Worm (Caenorhabditis elegans) whole organism, L1 larva: Measurements from ENCODE around the gene arrd-15.

Source experiments
- C04F5.9 ChIP-seq: sonication (generic microtip); optimal IDR thresholded peaks from 2 replicates; lab custom pipeline; 2016; ENCODE audit warnings: missing genetic modification characterization, missing compliant biosample characterization
- C16A3.4 ChIP-seq: fragments of 150-350 bp; optimal IDR thresholded peaks from 2 replicates; lab custom pipeline; 2014; ENCODE audit warnings: missing biosample characterization, missing genetic modification characterization
- C34B4.2 ChIP-seq: sonication (generic microtip); optimal IDR thresholded peaks from 2 replicates; lab custom pipeline; 2017; ENCODE audit warnings: mild to moderate bottlenecking, missing genetic modification characterization, missing compliant biosample characterization
- alr-1 ChIP-seq: fragments of 200-800 bp; sonication (Bioruptor generic); optimal IDR thresholded peaks from 2 replicates; lab custom pipeline; 2018; ENCODE audit warnings: borderline replicate concordance, mild to moderate bottlenecking, missing genetic modification characterization, missing compliant biosample characterization
- ama-1 ChIP-seq: fragments of 150-350 bp; optimal IDR thresholded peaks from 2 replicates; lab custom pipeline; 2014
- blmp-1 ChIP-seq: fragments of 150-350 bp; optimal IDR thresholded peaks from 2 replicates; lab custom pipeline; 2014; ENCODE audit warnings: missing biosample characterization, missing genetic modification characterization
- ceh-8 ChIP-seq: fragments of 200-800 bp; sonication (Bioruptor generic); optimal IDR thresholded peaks from 2 replicates; lab custom pipeline; 2018; ENCODE audit warnings: mild to moderate bottlenecking, missing genetic modification characterization, moderate library complexity, missing compliant biosample characterization
- ceh-82 ChIP-seq, 3 experiments: fragments of 150-350 bp in 1 of 3; sonication (generic microtip) in 2 of 3; optimal IDR thresholded peaks; 2 replicates each; lab custom pipeline; 2014 to 2017; ENCODE audit warnings: missing biosample characterization in 3 of 3, missing genetic modification characterization in 3 of 3
- ceh-88 ChIP-seq: fragments of 200-800 bp; sonication (Bioruptor generic); IDR thresholded peaks from 2 replicates; pipeline ENCODE4 v1.3.6; 2022; ENCODE audit warnings: missing genetic modification characterization, missing compliant biosample characterization
- ceh-90 ChIP-seq: sonication (generic microtip); optimal IDR thresholded peaks from 2 replicates; lab custom pipeline; 2016; ENCODE audit warnings: missing genetic modification characterization, missing compliant biosample characterization
- dsc-1 ChIP-seq: sonication (generic microtip); optimal IDR thresholded peaks from 2 replicates; lab custom pipeline; 2016; ENCODE audit warnings: mild to moderate bottlenecking, missing genetic modification characterization, missing compliant biosample characterization
- efl-3 ChIP-seq: fragments of 200-800 bp; sonication (Bioruptor generic); optimal IDR thresholded peaks from 2 replicates; lab custom pipeline; 2018; ENCODE audit warnings: mild to moderate bottlenecking, missing genetic modification characterization, missing compliant biosample characterization
- egl-13 ChIP-seq: sonication (generic microtip); optimal IDR thresholded peaks from 2 replicates; lab custom pipeline; 2016; ENCODE audit warnings: missing genotype, missing genetic modification reagents, missing genetic modification characterization, missing compliant biosample characterization
- elt-3 ChIP-seq, 6 experiments: fragments of 150-350 bp in 1 of 6; sonication (generic microtip); optimal IDR thresholded peaks; 2 replicates each; lab custom pipeline; 2017 to 2018; ENCODE audit warnings: missing biosample characterization in 6 of 6, missing genetic modification characterization in 6 of 6, inconsistent platforms in 1 of 6
- fkh-4 ChIP-seq: sonication (generic microtip); optimal IDR thresholded peaks from 2 replicates; lab custom pipeline; 2016; ENCODE audit warnings: missing compliant biosample characterization, missing genetic modification characterization, borderline replicate concordance
- fkh-8 ChIP-seq: sonication (generic microtip); optimal IDR thresholded peaks from 2 replicates; lab custom pipeline; 2016; ENCODE audit warnings: mild to moderate bottlenecking, missing genetic modification characterization, missing compliant biosample characterization
- grh-1 ChIP-seq: fragments of 200-800 bp; sonication (Bioruptor generic); IDR thresholded peaks from 2 replicates; pipeline ENCODE4 v1.3.6; 2022; ENCODE audit warnings: missing genetic modification reagents, missing genetic modification characterization, missing compliant biosample characterization
- hlh-17 ChIP-seq: fragments of 200-800 bp; sonication (Bioruptor generic); optimal IDR thresholded peaks from 2 replicates; lab custom pipeline; 2018; ENCODE audit warnings: missing genetic modification characterization, mild to moderate bottlenecking, missing compliant biosample characterization, moderate library complexity, borderline replicate concordance
- hlh-4 ChIP-seq: sonication (generic microtip); optimal IDR thresholded peaks from 2 replicates; lab custom pipeline; 2016; ENCODE audit warnings: mild to moderate bottlenecking, missing genetic modification characterization, missing compliant biosample characterization
- hpl-2 ChIP-seq: fragments of 150-350 bp; optimal IDR thresholded peaks from 2 replicates; lab custom pipeline; 2014; ENCODE audit warnings: missing biosample characterization, missing genetic modification reagents, missing genetic modification characterization
- jun-1 ChIP-seq: fragments of 150-350 bp; optimal IDR thresholded peaks from 2 replicates; lab custom pipeline; 2014; ENCODE audit warnings: missing biosample characterization, missing genetic modification reagents, missing genetic modification characterization
- lin-14 ChIP-seq: fragments of 200-800 bp; sonication (Bioruptor generic); optimal IDR thresholded peaks from 2 replicates; lab custom pipeline; 2018; ENCODE audit warnings: mild to moderate bottlenecking, missing genetic modification characterization, moderate library complexity, missing compliant biosample characterization
- lin-35 ChIP-seq, 2 experiments: fragments of 150-350 bp; optimal IDR thresholded peaks; 2 replicates each; lab custom pipeline; 2014; ENCODE audit warnings: missing biosample characterization in 2 of 2, missing genetic modification characterization in 2 of 2, missing genetic modification reagents in 2 of 2
- lin-39 ChIP-seq: fragments of 150-350 bp; optimal IDR thresholded peaks from 2 replicates; lab custom pipeline; 2014; ENCODE audit warnings: missing biosample characterization, missing genetic modification reagents, missing genetic modification characterization
- mef-2 ChIP-seq: fragments of 150-350 bp; optimal IDR thresholded peaks from 2 replicates; lab custom pipeline; 2014; ENCODE audit warnings: missing biosample characterization, missing genetic modification characterization
- mep-1 ChIP-seq: fragments of 150-350 bp; optimal IDR thresholded peaks from 2 replicates; lab custom pipeline; 2014; ENCODE audit warnings: missing biosample characterization, missing genetic modification characterization
- nhr-11 ChIP-seq: fragments of 150-350 bp; optimal IDR thresholded peaks from 2 replicates; lab custom pipeline; 2014; ENCODE audit warnings: missing biosample characterization, missing genetic modification characterization
- nhr-19 ChIP-seq: fragments of 200-800 bp; sonication (Bioruptor generic); conservative IDR thresholded peaks from 2 replicates; pipeline ENCODE4 v1.3.6; 2022; ENCODE audit warnings: missing genetic modification characterization, missing compliant biosample characterization
- nhr-20 ChIP-seq: sonication (generic microtip); optimal IDR thresholded peaks from 2 replicates; lab custom pipeline; 2016; ENCODE audit warnings: mild to moderate bottlenecking, missing genetic modification characterization, missing compliant biosample characterization
- nhr-76 ChIP-seq: sonication (generic microtip); optimal IDR thresholded peaks from 2 replicates; lab custom pipeline; 2017; ENCODE audit warnings: missing biosample characterization, missing genetic modification characterization
- nhr-77 ChIP-seq: fragments of 150-350 bp; optimal IDR thresholded peaks from 2 replicates; lab custom pipeline; 2014; ENCODE audit warnings: missing biosample characterization, missing genetic modification characterization
- nhr-84 ChIP-seq: sonication (generic microtip); optimal IDR thresholded peaks from 2 replicates; lab custom pipeline; 2017; ENCODE audit warnings: missing biosample characterization, missing genetic modification characterization
- nhr-85 ChIP-seq: sonication (generic microtip); peaks from one replicate; lab custom pipeline; 2016; ENCODE audit warnings: missing genetic modification characterization, inconsistent platforms, missing compliant biosample characterization
- nhr-90 ChIP-seq: sonication (generic microtip); optimal IDR thresholded peaks from 2 replicates; lab custom pipeline; 2016; ENCODE audit warnings: mild to moderate bottlenecking, missing genetic modification characterization, missing compliant biosample characterization; ENCODE audit not compliant: poor library complexity
- pag-3 ChIP-seq: sonication (generic microtip); optimal IDR thresholded peaks from 2 replicates; lab custom pipeline; 2017; ENCODE audit warnings: missing genetic modification characterization, mild to moderate bottlenecking, missing compliant biosample characterization, antibody characterized with exemption, borderline replicate concordance; ENCODE audit not compliant: insufficient read depth
- pax-3 ChIP-seq: fragments of 200-800 bp; sonication (Bioruptor generic); optimal IDR thresholded peaks from 2 replicates; lab custom pipeline; 2018; ENCODE audit warnings: mild to moderate bottlenecking, missing genetic modification characterization, moderate library complexity, missing compliant biosample characterization
- pqm-1 ChIP-seq: sonication (generic microtip); optimal IDR thresholded peaks from 3 replicates; lab custom pipeline; 2017; ENCODE audit warnings: missing biosample characterization, missing genetic modification characterization
- rnt-1 ChIP-seq: sonication (generic microtip); optimal IDR thresholded peaks from 2 replicates; lab custom pipeline; 2016; ENCODE audit warnings: mild to moderate bottlenecking, missing genetic modification characterization, moderate library complexity, missing compliant biosample characterization
- skn-1 ChIP-seq: fragments of 150-350 bp; optimal IDR thresholded peaks from 2 replicates; lab custom pipeline; 2014; ENCODE audit warnings: missing biosample characterization, missing genetic modification characterization
- snu-23 ChIP-seq: sonication (generic microtip); optimal IDR thresholded peaks from 2 replicates; lab custom pipeline; 2016; ENCODE audit warnings: missing genetic modification characterization, missing compliant biosample characterization
- sox-4 ChIP-seq: sonication (generic microtip); optimal IDR thresholded peaks from 2 replicates; lab custom pipeline; 2016; ENCODE audit warnings: missing genetic modification characterization, missing compliant biosample characterization
- sptf-1 ChIP-seq: fragments of 150-350 bp; optimal IDR thresholded peaks from 2 replicates; lab custom pipeline; 2014; ENCODE audit warnings: missing biosample characterization, missing genetic modification characterization
- sup-37 ChIP-seq: fragments of 200-800 bp; sonication (Bioruptor generic); optimal IDR thresholded peaks from 2 replicates; lab custom pipeline; 2018; ENCODE audit warnings: mild to moderate bottlenecking, missing genetic modification characterization, missing compliant biosample characterization
- swsn-7 ChIP-seq: sonication (generic microtip); optimal IDR thresholded peaks from 2 replicates; lab custom pipeline; 2016; ENCODE audit warnings: missing genetic modification characterization, missing compliant biosample characterization
- unc-130 ChIP-seq: fragments of 150-350 bp; optimal IDR thresholded peaks from 2 replicates; lab custom pipeline; 2017; ENCODE audit warnings: missing biosample characterization, missing genetic modification characterization, inconsistent platforms
- unc-30 ChIP-seq: sonication (generic microtip); optimal IDR thresholded peaks from 2 replicates; lab custom pipeline; 2017; ENCODE audit warnings: missing biosample characterization, missing genetic modification characterization
- unc-98 ChIP-seq: fragments of 200-800 bp; sonication (Bioruptor generic); IDR thresholded peaks from 2 replicates; pipeline ENCODE4 v1.3.6; 2022; ENCODE audit warnings: missing genetic modification characterization, missing compliant biosample characterization
- vab-15 ChIP-seq: sonication (generic microtip); optimal IDR thresholded peaks from 2 replicates; lab custom pipeline; 2017; ENCODE audit warnings: missing genotype, mild to moderate bottlenecking, missing genetic modification characterization, missing compliant biosample characterization
- xbp-1 ChIP-seq: sonication (generic microtip); optimal IDR thresholded peaks from 2 replicates; lab custom pipeline; 2016; ENCODE audit warnings: missing genetic modification characterization, missing compliant biosample characterization
- zag-1 ChIP-seq: fragments of 150-350 bp; optimal IDR thresholded peaks from 2 replicates; lab custom pipeline; 2014; ENCODE audit warnings: missing biosample characterization, missing genetic modification characterization
- ztf-11 ChIP-seq, 2 experiments: sonication (generic microtip); optimal IDR thresholded peaks; 2 replicates each; lab custom pipeline; 2016 to 2017; ENCODE audit warnings: missing genetic modification characterization in 2 of 2, missing biosample characterization in 1 of 2, missing compliant biosample characterization in 1 of 2
- ztf-4 ChIP-seq: fragments of 150-350 bp; optimal IDR thresholded peaks from 2 replicates; lab custom pipeline; 2014; ENCODE audit warnings: missing biosample characterization, missing genetic modification characterization

Gene arrd-15

DNA sequence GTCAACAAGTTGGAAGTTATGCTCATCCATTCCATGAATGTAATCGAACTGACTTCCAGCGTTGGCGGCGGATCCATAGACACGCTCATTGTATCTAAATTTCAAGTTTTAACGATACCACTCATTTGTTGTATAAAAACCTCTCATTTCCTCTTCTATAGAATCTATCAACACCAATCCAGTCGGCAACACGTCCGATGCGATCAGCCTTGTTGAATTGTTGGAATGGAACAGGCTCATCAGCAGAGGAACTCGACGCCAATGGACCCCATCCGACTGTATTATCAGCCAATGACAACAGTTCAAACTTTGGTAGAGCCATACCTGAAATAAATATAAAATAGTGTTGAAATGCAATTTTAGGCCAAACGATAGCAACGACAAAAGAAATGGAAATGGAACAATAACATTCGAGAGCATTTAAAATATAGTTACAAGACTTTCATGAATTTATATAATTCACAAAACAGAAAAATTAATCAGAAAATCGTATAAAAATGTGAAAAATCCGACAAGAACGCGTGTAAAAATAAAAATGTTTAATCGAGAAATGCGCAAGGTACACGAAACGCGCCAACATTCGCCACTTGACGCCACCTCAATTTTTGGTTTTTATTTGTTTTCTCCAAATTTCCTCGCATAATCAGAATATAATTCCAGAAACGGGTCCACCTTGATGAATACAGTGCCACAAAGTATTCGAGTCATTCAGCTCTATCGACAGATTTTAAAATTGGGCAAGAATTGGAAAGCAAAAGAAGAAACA lies 41.6 kb downstream of the arrd-15 start, which contains the start of the genes eif-3.D and R08D7.4:
Gene eif-3.D, minus strand, starts transcription at position 324 of the 766 bp plus-strand sequence.
Gene R08D7.4, plus strand, starts transcription at position 638 of the 766 bp plus-strand sequence.
- peak; percentile 75 for TF ChIP-seq swsn-7
- no peak for TF ChIP-seq nhr-11 (tag; lab: Kevin White, UChicago)
- no peak for TF ChIP-seq sup-37 (GFP tag; lab: Kevin White, UChicago)
- no peak for TF ChIP-seq fkh-8 (tag; lab: Kevin White, UChicago)
- peak; percentile 57 for TF ChIP-seq nhr-90
- no peak for TF ChIP-seq ceh-88
- no peak for TF ChIP-seq C34B4.2 (tag; lab: Kevin White, UChicago)
- peak; percentile 43 to 59 (median 53) for TF ChIP-seq ceh-82 (tag; optimal IDR thresholded peaks at IDR 0.05; lab: Kevin White, UChicago)
- peak; percentile 71 to 81 for TF ChIP-seq lin-35 (GFP tag; optimal IDR thresholded peaks at IDR 0.05; lab: Kevin White, UChicago)
- no peak for TF ChIP-seq hlh-17
- TF ChIP-seq skn-1 (tag; lab: Kevin White, UChicago) = peak; percentile 50
- no peak for TF ChIP-seq sptf-1 (tag; lab: Kevin White, UChicago)
- peak; percentile 59 for TF ChIP-seq xbp-1 (tag; lab: Kevin White, UChicago)
- no peak for TF ChIP-seq jun-1 (tag; lab: Kevin White, UChicago)
- peak; percentile 60 for TF ChIP-seq lin-39 (tag; lab: Kevin White, UChicago)
- TF ChIP-seq grh-1 (GFP tag; lab: Robert Waterston, UW) = no peak
- no peak for TF ChIP-seq mef-2 (tag; lab: Kevin White, UChicago)
- no peak for TF ChIP-seq ceh-8 (GFP tag; lab: Kevin White, UChicago)
- TF ChIP-seq mep-1 (tag; lab: Kevin White, UChicago) = peak; percentile 85
- peak in 1 of 2 experiments; percentile 46 for TF ChIP-seq ztf-11 (tag; optimal IDR thresholded peaks at IDR 0.05; lab: Kevin White, UChicago)
- TF ChIP-seq blmp-1 (tag; lab: Kevin White, UChicago) = no peak
- no peak for TF ChIP-seq pag-3
- TF ChIP-seq fkh-4 (tag; lab: Kevin White, UChicago) = peak; percentile 5
- TF ChIP-seq lin-14 (GFP tag; lab: Kevin White, UChicago) = peak; percentile 52
- TF ChIP-seq ceh-90 (tag; lab: Kevin White, UChicago) = peak; percentile 39
- peak; percentile 74 for TF ChIP-seq nhr-85
- peak; percentile 59 for TF ChIP-seq nhr-19 (GFP tag; lab: Robert Waterston, UW)
- peak; percentile 61 for TF ChIP-seq unc-130 (tag; lab: Kevin White, UChicago)
- no peak for TF ChIP-seq vab-15 (tag; lab: Kevin White, UChicago)
- peak; percentile 17 for TF ChIP-seq nhr-77 (tag; lab: Kevin White, UChicago)
- TF ChIP-seq pax-3 = no peak
- TF ChIP-seq nhr-20 = peak; percentile 70
- peak; percentile 63 for TF ChIP-seq C16A3.4 (tag; lab: Kevin White, UChicago)
- peak; percentile 70 for TF ChIP-seq C04F5.9
- TF ChIP-seq ztf-4 = peak; percentile 22
- TF ChIP-seq snu-23 (GFP tag; lab: Kevin White, UChicago) = peak; percentile 77
- TF ChIP-seq unc-98 (GFP tag; lab: Robert Waterston, UW) = no peak
- no peak for TF ChIP-seq nhr-84 (tag; lab: Kevin White, UChicago)
- no peak for TF ChIP-seq unc-30 (tag; lab: Kevin White, UChicago)
- no peak for TF ChIP-seq ama-1 (lab: Kevin White, UChicago)
- TF ChIP-seq rnt-1 (tag; lab: Kevin White, UChicago) = peak; percentile 88
- TF ChIP-seq nhr-76 (tag; lab: Kevin White, UChicago) = no peak
- TF ChIP-seq egl-13 (tag; lab: Kevin White, UChicago) = no peak
- no peak for TF ChIP-seq efl-3 (GFP tag; lab: Kevin White, UChicago)
- no peak for TF ChIP-seq zag-1 (tag; lab: Kevin White, UChicago)
- TF ChIP-seq alr-1 (tag; lab: Kevin White, UChicago) = peak; percentile 91
- TF ChIP-seq sox-4 (tag; lab: Kevin White, UChicago) = no peak
- peak in 2 of 6 experiments; percentile 20 to 29 for TF ChIP-seq elt-3 (tag; optimal IDR thresholded peaks at IDR 0.05; lab: Kevin White, UChicago)
- TF ChIP-seq hpl-2 = no peak
- peak; percentile 60 for TF ChIP-seq dsc-1 (tag; lab: Kevin White, UChicago)
- TF ChIP-seq hlh-4 = no peak
- TF ChIP-seq pqm-1 (tag; lab: Kevin White, UChicago) = no peak
